Worm (Caenorhabditis elegans) whole organism, L1 larva: ENCODE measurements around the gene F58A6.2.
A peak's percentile ranks its signal among the peaks of the same experiment; 100 is the strongest.

Experiments
- C34B4.2 ChIP-seq: sonication (generic microtip); optimal IDR thresholded peaks from 2 replicates; lab custom pipeline; 2017; ENCODE audit warnings: mild to moderate bottlenecking, missing genetic modification characterization, missing compliant biosample characterization
- F16B12.6 ChIP-seq: fragments of 150-350 bp; optimal IDR thresholded peaks from 2 replicates; lab custom pipeline; 2014; ENCODE audit warnings: missing biosample characterization, missing genetic modification characterization
- aly-2 ChIP-seq: fragments of 150-350 bp; optimal IDR thresholded peaks from 2 replicates; lab custom pipeline; 2014; ENCODE audit warnings: missing biosample characterization, missing genetic modification characterization
- ama-1 ChIP-seq: fragments of 150-350 bp; optimal IDR thresholded peaks from 2 replicates; lab custom pipeline; 2014
- ceh-8 ChIP-seq: fragments of 200-800 bp; sonication (Bioruptor generic); optimal IDR thresholded peaks from 2 replicates; lab custom pipeline; 2018; ENCODE audit warnings: mild to moderate bottlenecking, missing genetic modification characterization, moderate library complexity, missing compliant biosample characterization
- ceh-82 ChIP-seq, 3 experiments: fragments of 150-350 bp in 1 of 3; sonication (generic microtip) in 2 of 3; optimal IDR thresholded peaks; 2 replicates each; lab custom pipeline; 2014 to 2017; ENCODE audit warnings: missing biosample characterization in 3 of 3, missing genetic modification characterization in 3 of 3
- ceh-88 ChIP-seq: fragments of 200-800 bp; sonication (Bioruptor generic); IDR thresholded peaks from 2 replicates; pipeline ENCODE4 v1.3.6; 2022; ENCODE audit warnings: missing genetic modification characterization, missing compliant biosample characterization
- dpl-1 ChIP-seq, 3 experiments: fragments of 150-350 bp in 2 of 3; sonication (generic microtip) in 1 of 3; optimal IDR thresholded peaks; 2 replicates each; lab custom pipeline; 2014 to 2017; ENCODE audit warnings: missing biosample characterization in 3 of 3, missing genetic modification characterization in 3 of 3, missing genetic modification reagents in 3 of 3
- dsc-1 ChIP-seq: sonication (generic microtip); optimal IDR thresholded peaks from 2 replicates; lab custom pipeline; 2016; ENCODE audit warnings: mild to moderate bottlenecking, missing genetic modification characterization, missing compliant biosample characterization
- efl-1 ChIP-seq, 4 experiments: fragments of 150-350 bp; optimal IDR thresholded peaks in 3 of 4; peaks in 1 of 4; 1 replicate in 1 of 4; 2 replicates in 3 of 4; lab custom pipeline; 2014; ENCODE audit warnings: missing biosample characterization in 2 of 4, missing genetic modification characterization in 2 of 4, missing genetic modification reagents in 2 of 4
- egl-13 ChIP-seq: sonication (generic microtip); optimal IDR thresholded peaks from 2 replicates; lab custom pipeline; 2016; ENCODE audit warnings: missing genotype, missing genetic modification reagents, missing genetic modification characterization, missing compliant biosample characterization
- elt-2 ChIP-seq: sonication (generic microtip); optimal IDR thresholded peaks from 2 replicates; lab custom pipeline; 2016; ENCODE audit warnings: missing genetic modification characterization, mild to moderate bottlenecking, inconsistent platforms, missing compliant biosample characterization, missing genetic modification reagents
- ets-5 ChIP-seq: fragments of 200-800 bp; sonication (Bioruptor generic); IDR thresholded peaks from 2 replicates; pipeline ENCODE4 v1.3.6; 2022; ENCODE audit warnings: missing genetic modification characterization, missing compliant biosample characterization
- fkh-4 ChIP-seq: sonication (generic microtip); optimal IDR thresholded peaks from 2 replicates; lab custom pipeline; 2016; ENCODE audit warnings: missing compliant biosample characterization, missing genetic modification characterization, borderline replicate concordance
- fkh-8 ChIP-seq: sonication (generic microtip); optimal IDR thresholded peaks from 2 replicates; lab custom pipeline; 2016; ENCODE audit warnings: mild to moderate bottlenecking, missing genetic modification characterization, missing compliant biosample characterization
- fos-1 ChIP-seq: fragments of 150-350 bp; optimal IDR thresholded peaks from 2 replicates; lab custom pipeline; 2014; ENCODE audit warnings: missing biosample characterization, missing genetic modification characterization
- irx-1 ChIP-seq: sonication (generic microtip); optimal IDR thresholded peaks from 2 replicates; lab custom pipeline; 2016; ENCODE audit warnings: missing genetic modification characterization, missing compliant biosample characterization
- isw-1 ChIP-seq: fragments of 200-800 bp; sonication (Bioruptor generic); IDR thresholded peaks from 2 replicates; pipeline ENCODE4 v1.3.6; 2022; ENCODE audit warnings: missing genetic modification characterization, missing compliant biosample characterization
- jun-1 ChIP-seq: fragments of 150-350 bp; optimal IDR thresholded peaks from 2 replicates; lab custom pipeline; 2014; ENCODE audit warnings: missing biosample characterization, missing genetic modification reagents, missing genetic modification characterization
- lin-13 ChIP-seq: fragments of 150-350 bp; optimal IDR thresholded peaks from 2 replicates; lab custom pipeline; 2014; ENCODE audit warnings: missing biosample characterization, missing genetic modification reagents, missing genetic modification characterization
- lin-14 ChIP-seq: fragments of 200-800 bp; sonication (Bioruptor generic); optimal IDR thresholded peaks from 2 replicates; lab custom pipeline; 2018; ENCODE audit warnings: mild to moderate bottlenecking, missing genetic modification characterization, moderate library complexity, missing compliant biosample characterization
- lin-15B ChIP-seq: fragments of 150-350 bp; sonication (generic microtip); optimal IDR thresholded peaks from 3 replicates; lab custom pipeline; 2014; ENCODE audit warnings: missing biosample characterization, missing genetic modification characterization
- lir-3 ChIP-seq: sonication (generic microtip); optimal IDR thresholded peaks from 2 replicates; lab custom pipeline; 2016; ENCODE audit warnings: mild to moderate bottlenecking, missing genetic modification characterization, moderate library complexity, missing compliant biosample characterization; ENCODE audit not compliant: poor library complexity
- lsy-2 ChIP-seq, 2 experiments: fragments of 150-350 bp; optimal IDR thresholded peaks; 2 replicates each; lab custom pipeline; 2014; ENCODE audit warnings: missing biosample characterization in 2 of 2, missing genetic modification characterization in 2 of 2
- mab-9 ChIP-seq: fragments of 200-800 bp; sonication (Bioruptor generic); IDR thresholded peaks from 2 replicates; pipeline ENCODE4 v1.3.6; 2022; ENCODE audit warnings: missing genetic modification reagents, missing genetic modification characterization, missing compliant biosample characterization
- mdl-1 ChIP-seq, 2 experiments: fragments of 150-350 bp; optimal IDR thresholded peaks; 2 replicates each; lab custom pipeline; 2014 to 2017; ENCODE audit warnings: missing biosample characterization in 2 of 2, missing genetic modification characterization in 2 of 2, inconsistent platforms in 1 of 2
- mep-1 ChIP-seq: fragments of 150-350 bp; optimal IDR thresholded peaks from 2 replicates; lab custom pipeline; 2014; ENCODE audit warnings: missing biosample characterization, missing genetic modification characterization
- nhr-19 ChIP-seq: fragments of 200-800 bp; sonication (Bioruptor generic); conservative IDR thresholded peaks from 2 replicates; pipeline ENCODE4 v1.3.6; 2022; ENCODE audit warnings: missing genetic modification characterization, missing compliant biosample characterization
- nhr-20 ChIP-seq: sonication (generic microtip); optimal IDR thresholded peaks from 2 replicates; lab custom pipeline; 2016; ENCODE audit warnings: mild to moderate bottlenecking, missing genetic modification characterization, missing compliant biosample characterization
- nhr-28 ChIP-seq: fragments of 150-350 bp; optimal IDR thresholded peaks from 2 replicates; lab custom pipeline; 2014; ENCODE audit warnings: missing biosample characterization, missing genetic modification characterization
- nhr-71 ChIP-seq: sonication (generic microtip); optimal IDR thresholded peaks from 2 replicates; lab custom pipeline; 2016; ENCODE audit warnings: mild to moderate bottlenecking, missing genetic modification characterization, moderate library complexity, missing compliant biosample characterization
- nhr-84 ChIP-seq: sonication (generic microtip); optimal IDR thresholded peaks from 2 replicates; lab custom pipeline; 2017; ENCODE audit warnings: missing biosample characterization, missing genetic modification characterization
- nhr-85 ChIP-seq: sonication (generic microtip); peaks from one replicate; lab custom pipeline; 2016; ENCODE audit warnings: missing genetic modification characterization, inconsistent platforms, missing compliant biosample characterization
- nhr-90 ChIP-seq: sonication (generic microtip); optimal IDR thresholded peaks from 2 replicates; lab custom pipeline; 2016; ENCODE audit warnings: mild to moderate bottlenecking, missing genetic modification characterization, missing compliant biosample characterization; ENCODE audit not compliant: poor library complexity
- pax-3 ChIP-seq: fragments of 200-800 bp; sonication (Bioruptor generic); optimal IDR thresholded peaks from 2 replicates; lab custom pipeline; 2018; ENCODE audit warnings: mild to moderate bottlenecking, missing genetic modification characterization, moderate library complexity, missing compliant biosample characterization
- rnt-1 ChIP-seq: sonication (generic microtip); optimal IDR thresholded peaks from 2 replicates; lab custom pipeline; 2016; ENCODE audit warnings: mild to moderate bottlenecking, missing genetic modification characterization, moderate library complexity, missing compliant biosample characterization
- snpc-4 ChIP-seq: fragments of 150-350 bp; optimal IDR thresholded peaks from 2 replicates; lab custom pipeline; 2014; ENCODE audit warnings: missing biosample characterization, missing genetic modification characterization
- sox-4 ChIP-seq: sonication (generic microtip); optimal IDR thresholded peaks from 2 replicates; lab custom pipeline; 2016; ENCODE audit warnings: missing genetic modification characterization, missing compliant biosample characterization
- swsn-7 ChIP-seq: sonication (generic microtip); optimal IDR thresholded peaks from 2 replicates; lab custom pipeline; 2016; ENCODE audit warnings: missing genetic modification characterization, missing compliant biosample characterization
- tbx-2 ChIP-seq: sonication (generic microtip); optimal IDR thresholded peaks from 2 replicates; lab custom pipeline; 2016; ENCODE audit warnings: missing genetic modification characterization, missing compliant biosample characterization
- unc-130 ChIP-seq: fragments of 150-350 bp; optimal IDR thresholded peaks from 2 replicates; lab custom pipeline; 2017; ENCODE audit warnings: missing biosample characterization, missing genetic modification characterization, inconsistent platforms
- unc-30 ChIP-seq: sonication (generic microtip); optimal IDR thresholded peaks from 2 replicates; lab custom pipeline; 2017; ENCODE audit warnings: missing biosample characterization, missing genetic modification characterization
- vab-15 ChIP-seq: sonication (generic microtip); optimal IDR thresholded peaks from 2 replicates; lab custom pipeline; 2017; ENCODE audit warnings: missing genotype, mild to moderate bottlenecking, missing genetic modification characterization, missing compliant biosample characterization
- zip-4 ChIP-seq: fragments of 200-800 bp; sonication (Bioruptor generic); optimal IDR thresholded peaks from 2 replicates; lab custom pipeline; 2018; ENCODE audit warnings: mild to moderate bottlenecking, missing genetic modification characterization, moderate library complexity, missing compliant biosample characterization
- ztf-11 ChIP-seq, 2 experiments: sonication (generic microtip); optimal IDR thresholded peaks; 2 replicates each; lab custom pipeline; 2016 to 2017; ENCODE audit warnings: missing genetic modification characterization in 2 of 2, missing biosample characterization in 1 of 2, missing compliant biosample characterization in 1 of 2

Gene F58A6.2

DNA sequence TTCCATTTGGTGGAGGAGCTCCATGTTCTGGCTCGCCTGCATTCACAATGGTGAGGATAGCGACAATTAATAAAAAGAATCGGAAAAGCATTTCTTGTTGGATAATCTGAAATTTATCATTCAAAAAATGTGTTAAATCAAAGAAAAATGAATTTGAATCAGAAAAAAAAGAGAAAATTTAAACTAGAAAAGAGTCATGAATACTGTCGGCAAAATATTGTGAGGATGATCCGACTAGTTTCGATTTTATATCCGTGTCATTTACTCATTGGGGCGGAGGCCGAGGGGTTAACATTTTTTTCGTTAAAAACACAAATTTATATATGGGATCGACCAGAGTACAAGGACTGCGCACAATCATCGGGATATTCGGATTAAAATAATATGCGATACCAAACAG is 41.4 kb downstream of the F58A6.2 start, which contains the start of gene C27D6.12:
TSS of gene C27D6.12 (minus strand) at position 101 of the 400 bp plus-strand sequence.
- TF ChIP-seq aly-2 (no peak), rnt-1 (tag; lab: Kevin White, UChicago) (no peak), nhr-90 (tag; lab: Kevin White, UChicago) (no peak), dpl-1 (GFP tag; optimal IDR thresholded peaks at IDR 0.05; lab: Kevin White, UChicago) (no peak)

ce11 chrII:5178609-5179008 is 42.1 kb downstream of the F58A6.2 start:
- TF ChIP-seq elt-2 (peak; percentile 1), F16B12.6 (tag; lab: Kevin White, UChicago) (no peak), efl-1 (optimal IDR thresholded peaks at IDR 0.05; lab: Kevin White, UChicago) (no peak), efl-1 (GFP tag; optimal IDR thresholded peaks at IDR 0.05 in 1 of 2; lab: Kevin White, UChicago) (no peak), nhr-84 (no peak), zip-4 (peak; percentile 7), vab-15 (tag; lab: Kevin White, UChicago) (no peak)

- no peak for TF ChIP-seq C34B4.2 (tag; lab: Kevin White, UChicago)
- TF ChIP-seq efl-1 (optimal IDR thresholded peaks at IDR 0.05; lab: Kevin White, UChicago), result no peak
- TF ChIP-seq efl-1 (GFP tag; optimal IDR thresholded peaks at IDR 0.05 in 1 of 2; lab: Kevin White, UChicago), result peak in 1 of 2 experiments; percentile 62
Measured at ce11 chrII:5180272-5180671, 43.8 kb downstream of the F58A6.2 start.

ce11 chrII:5181497-5181896 is 45.0 kb downstream of the F58A6.2 start:
- TF ChIP-seq nhr-71 (peak; percentile 88), dpl-1 (GFP tag; optimal IDR thresholded peaks at IDR 0.05; lab: Kevin White, UChicago) (peak in 2 of 3 experiments; percentile 27 to 45), pax-3 (tag; lab: Kevin White, UChicago) (peak; percentile 11), unc-30 (tag; lab: Kevin White, UChicago) (no peak), swsn-7 (peak; percentile 76), tbx-2 (tag; lab: Kevin White, UChicago) (peak; percentile 79), mdl-1 (tag; optimal IDR thresholded peaks at IDR 0.05; lab: Kevin White, UChicago) (peak in 1 of 2 experiments; percentile 86), unc-130 (tag; lab: Kevin White, UChicago) (peak; percentile 10), irx-1 (tag; lab: Kevin White, UChicago) (peak; percentile 41), mep-1 (tag; lab: Kevin White, UChicago) (peak; percentile 73), dsc-1 (peak; percentile 37), nhr-19 (peak; percentile 73), ztf-11 (tag; optimal IDR thresholded peaks at IDR 0.05; lab: Kevin White, UChicago) (no peak), lsy-2 (tag; optimal IDR thresholded peaks at IDR 0.05; lab: Kevin White, UChicago) (peak; percentile 72 to 76), fkh-4 (tag; lab: Kevin White, UChicago) (no peak), fos-1 (peak; percentile 43), lir-3 (tag; lab: Kevin White, UChicago) (no peak), egl-13 (tag; lab: Kevin White, UChicago) (peak; percentile 25), lin-14 (GFP tag; lab: Kevin White, UChicago) (peak; percentile 97), ama-1 (no peak), ets-5 (GFP tag; lab: Robert Waterston, UW) (no peak), aly-2 (peak; percentile 6), F16B12.6 (tag; lab: Kevin White, UChicago) (peak; percentile 32), lin-13 (GFP tag; lab: Kevin White, UChicago) (peak; percentile 69), ceh-8 (GFP tag; lab: Kevin White, UChicago) (no peak), mab-9 (GFP tag; lab: Robert Waterston, UW) (no peak; the same call in 1 of the 2 replicates), jun-1 (tag; lab: Kevin White, UChicago) (peak; percentile 45), nhr-85 (tag; lab: Kevin White, UChicago) (peak; percentile 83), snpc-4 (peak; percentile 18), lin-15B (tag; lab: Kevin White, UChicago) (peak; percentile 4), isw-1 (GFP tag; lab: Robert Waterston, UW) (peak; percentile 70), fkh-8 (peak; percentile 83), zip-4 (no peak), nhr-28 (tag; lab: Kevin White, UChicago) (no peak), ceh-82 (tag; optimal IDR thresholded peaks at IDR 0.05; lab: Kevin White, UChicago) (peak; percentile 9 to 70 (median 47)), ceh-88 (GFP tag; lab: Robert Waterston, UW) (peak; percentile 47; the same call in 1 of the 2 replicates), nhr-90 (tag; lab: Kevin White, UChicago) (peak; percentile 68), sox-4 (tag; lab: Kevin White, UChicago) (no peak), nhr-20 (tag; lab: Kevin White, UChicago) (peak; percentile 84), rnt-1 (tag; lab: Kevin White, UChicago) (peak; percentile 52)
